Worm (Caenorhabditis elegans) whole organism, L4 larva: ENCODE results near the gene anmt-2.

Experiments
- D1046.2 ChIP-seq: fragments of 200-800 bp; sonication (Bioruptor generic); IDR thresholded peaks from 2 replicates; pipeline ENCODE4 v1.3.6; 2022; ENCODE audit warnings: missing genetic modification characterization, missing compliant biosample characterization
- F10B5.3 ChIP-seq: sonication (generic microtip); optimal IDR thresholded peaks from 2 replicates; lab custom pipeline; 2016; ENCODE audit warnings: mild to moderate bottlenecking, missing genetic modification characterization, missing compliant biosample characterization
- F26F4.8 ChIP-seq: fragments of 200-800 bp; sonication (Bioruptor generic); conservative IDR thresholded peaks from 2 replicates; pipeline ENCODE4 v1.3.6; 2022; ENCODE audit warnings: missing genetic modification characterization, missing compliant biosample characterization
- F37D6.2 ChIP-seq: sonication (generic microtip); optimal IDR thresholded peaks from 2 replicates; lab custom pipeline; 2016; ENCODE audit warnings: mild to moderate bottlenecking, missing genetic modification characterization, missing compliant biosample characterization
- F44E2.7 ChIP-seq: fragments of 200-800 bp; sonication (Bioruptor generic); IDR thresholded peaks from 2 replicates; pipeline ENCODE4 v2.1.2; 2022; ENCODE audit warnings: missing genetic modification characterization, missing compliant biosample characterization
- ZK546.5 ChIP-seq, 2 experiments: sonication (generic microtip); optimal IDR thresholded peaks; 2 replicates each; lab custom pipeline; 2017; ENCODE audit warnings: missing biosample characterization in 2 of 2, missing genetic modification characterization in 2 of 2
- ceh-20 ChIP-seq: fragments of 200-800 bp; sonication (Bioruptor generic); IDR thresholded peaks from 2 replicates; pipeline ENCODE4 v1.3.6; 2022; ENCODE audit warnings: missing genetic modification reagents, missing genetic modification characterization, missing compliant biosample characterization
- ceh-44 ChIP-seq: fragments of 200-800 bp; sonication (Bioruptor generic); IDR thresholded peaks from 2 replicates; pipeline ENCODE4 v1.3.6; 2022; ENCODE audit warnings: missing genetic modification reagents, missing genetic modification characterization, missing compliant biosample characterization
- ceh-62 ChIP-seq: sonication (generic microtip); optimal IDR thresholded peaks from 2 replicates; lab custom pipeline; 2017; ENCODE audit warnings: missing biosample characterization, missing genetic modification characterization
- ceh-82 ChIP-seq: sonication (generic microtip); optimal IDR thresholded peaks from 2 replicates; lab custom pipeline; 2017; ENCODE audit warnings: missing biosample characterization, missing genetic modification characterization
- ces-1 ChIP-seq: fragments of 150-350 bp; sonication (generic microtip); optimal IDR thresholded peaks from 4 replicates; lab custom pipeline; 2014; ENCODE audit warnings: missing biosample characterization, missing genetic modification reagents, missing genetic modification characterization
- ctbp-1 ChIP-seq: fragments of 200-800 bp; sonication (Bioruptor generic); IDR thresholded peaks from 2 replicates; pipeline ENCODE4 v1.3.6; 2022; ENCODE audit warnings: missing genetic modification reagents, missing genetic modification characterization, missing compliant biosample characterization
- daf-16 ChIP-seq, 3 experiments: sonication (generic microtip); optimal IDR thresholded peaks; 2 replicates each; lab custom pipeline; 2016 to 2017; ENCODE audit warnings: missing genetic modification characterization in 3 of 3, missing genetic modification reagents in 3 of 3, mild to moderate bottlenecking in 2 of 3, missing compliant biosample characterization in 2 of 3, missing biosample characterization in 1 of 3, moderate library complexity in 1 of 3
- daf-8 ChIP-seq: fragments of 200-800 bp; sonication (Bioruptor generic); IDR thresholded peaks from 2 replicates; pipeline ENCODE4 v1.3.6; 2022; ENCODE audit warnings: missing genetic modification characterization, missing compliant biosample characterization
- dmd-6 ChIP-seq: fragments of 200-800 bp; sonication (Bioruptor generic); IDR thresholded peaks from 2 replicates; pipeline ENCODE4 v1.3.6; 2022; ENCODE audit warnings: missing genetic modification reagents, missing genetic modification characterization, missing compliant biosample characterization
- dpl-1 ChIP-seq: fragments of 150-350 bp; optimal IDR thresholded peaks from 2 replicates; lab custom pipeline; 2014; ENCODE audit warnings: missing biosample characterization, missing genetic modification reagents, missing genetic modification characterization
- duxl-1 ChIP-seq: sonication (generic microtip); optimal IDR thresholded peaks from 2 replicates; lab custom pipeline; 2016; ENCODE audit warnings: mild to moderate bottlenecking, missing genetic modification characterization, moderate library complexity, missing compliant biosample characterization; ENCODE audit not compliant: poor library complexity
- dve-1 ChIP-seq: sonication (generic microtip); optimal IDR thresholded peaks from 2 replicates; lab custom pipeline; 2017; ENCODE audit warnings: antibody characterized with exemption, mild to moderate bottlenecking, missing genetic modification characterization, missing compliant biosample characterization; ENCODE audit not compliant: insufficient read depth
- egl-43 ChIP-seq: fragments of 200-800 bp; sonication (Bioruptor generic); IDR thresholded peaks from 2 replicates; pipeline ENCODE4 v1.3.6; 2022; ENCODE audit warnings: missing genetic modification reagents, missing genetic modification characterization, missing compliant biosample characterization
- gei-8 ChIP-seq: fragments of 200-800 bp; sonication (Bioruptor generic); optimal IDR thresholded peaks from 2 replicates; lab custom pipeline; 2018; ENCODE audit warnings: mild to moderate bottlenecking, missing genetic modification characterization, missing compliant biosample characterization
- hif-1 ChIP-seq, 2 experiments: sonication (generic microtip); optimal IDR thresholded peaks; 2 replicates each; lab custom pipeline; 2016 to 2017; ENCODE audit warnings: missing compliant biosample characterization in 2 of 2, missing genetic modification characterization in 2 of 2, missing genetic modification reagents in 2 of 2, missing genotype in 2 of 2, mild to moderate bottlenecking in 1 of 2
- hlh-11 ChIP-seq: fragments of 200-800 bp; sonication (Bioruptor generic); optimal IDR thresholded peaks from 2 replicates; lab custom pipeline; 2018; ENCODE audit warnings: mild to moderate bottlenecking, missing genetic modification characterization, missing compliant biosample characterization
- hlh-30 ChIP-seq: sonication (generic microtip); optimal IDR thresholded peaks from 2 replicates; lab custom pipeline; 2017; ENCODE audit warnings: antibody characterized with exemption, mild to moderate bottlenecking, missing genetic modification characterization, missing compliant biosample characterization; ENCODE audit not compliant: insufficient read depth
- jun-1 ChIP-seq: fragments of 150-350 bp; optimal IDR thresholded peaks from 2 replicates; lab custom pipeline; 2014; ENCODE audit warnings: missing biosample characterization, missing genetic modification reagents, missing genetic modification characterization
- lin-15B ChIP-seq: fragments of 150-350 bp; sonication (generic microtip); optimal IDR thresholded peaks from 3 replicates; lab custom pipeline; 2014; ENCODE audit warnings: missing biosample characterization, missing genetic modification characterization
- lin-29 ChIP-seq: fragments of 200-800 bp; sonication (Bioruptor generic); IDR thresholded peaks from 2 replicates; pipeline ENCODE4 v1.3.6; 2022; ENCODE audit warnings: missing genetic modification reagents, missing genetic modification characterization, missing compliant biosample characterization
- lsy-2 ChIP-seq, 2 experiments: fragments of 150-350 bp in 1 of 2; sonication (generic microtip) in 1 of 2; optimal IDR thresholded peaks; 2 replicates each; lab custom pipeline; 2014 to 2017; ENCODE audit warnings: missing biosample characterization in 2 of 2, missing genetic modification characterization in 2 of 2
- mdl-1 ChIP-seq, 2 experiments: fragments of 150-350 bp in 1 of 2; sonication (generic microtip) in 1 of 2; optimal IDR thresholded peaks; 2 replicates each; lab custom pipeline; 2014 to 2017; ENCODE audit warnings: missing biosample characterization in 2 of 2, missing genetic modification characterization in 2 of 2
- mdt-29 ChIP-seq: fragments of 200-800 bp; sonication (Bioruptor generic); IDR thresholded peaks from 2 replicates; pipeline ENCODE4 v1.3.6; 2022; ENCODE audit warnings: missing genetic modification reagents, missing genetic modification characterization, missing compliant biosample characterization
- mep-1 ChIP-seq: fragments of 150-350 bp; sonication (generic microtip); optimal IDR thresholded peaks from 3 replicates; lab custom pipeline; 2014; ENCODE audit warnings: missing biosample characterization, missing genetic modification characterization
- mxl-2 ChIP-seq: fragments of 200-800 bp; sonication (Bioruptor generic); conservative IDR thresholded peaks from 2 replicates; pipeline ENCODE4 v1.3.6; 2022; ENCODE audit warnings: missing genetic modification reagents, missing genetic modification characterization, missing compliant biosample characterization
- mxl-3 ChIP-seq: fragments of 200-800 bp; sonication (Bioruptor generic); optimal IDR thresholded peaks from 2 replicates; lab custom pipeline; 2018; ENCODE audit warnings: mild to moderate bottlenecking, missing genetic modification characterization, missing compliant biosample characterization
- nhr-10 ChIP-seq: fragments of 150-350 bp; optimal IDR thresholded peaks from 2 replicates; lab custom pipeline; 2014; ENCODE audit warnings: missing biosample characterization, missing genetic modification characterization
- nhr-11 ChIP-seq: fragments of 150-350 bp; optimal IDR thresholded peaks from 2 replicates; lab custom pipeline; 2014; ENCODE audit warnings: missing biosample characterization, missing genetic modification characterization
- nhr-237 ChIP-seq: sonication (generic microtip); optimal IDR thresholded peaks from 2 replicates; lab custom pipeline; 2017; ENCODE audit warnings: missing biosample characterization, missing genetic modification characterization
- nhr-28 ChIP-seq: fragments of 150-350 bp; optimal IDR thresholded peaks from 2 replicates; lab custom pipeline; 2014; ENCODE audit warnings: missing biosample characterization, missing genetic modification characterization
- nhr-48 ChIP-seq: sonication (generic microtip); optimal IDR thresholded peaks from 2 replicates; lab custom pipeline; 2016; ENCODE audit warnings: mild to moderate bottlenecking, missing genetic modification characterization, missing compliant biosample characterization
- nhr-76 ChIP-seq: fragments of 150-350 bp; optimal IDR thresholded peaks from 2 replicates; lab custom pipeline; 2014; ENCODE audit warnings: missing biosample characterization, missing genetic modification characterization
- nhr-77 ChIP-seq: fragments of 150-350 bp; optimal IDR thresholded peaks from 2 replicates; lab custom pipeline; 2014; ENCODE audit warnings: missing biosample characterization, missing genetic modification characterization
- pqm-1 ChIP-seq: sonication (generic microtip); optimal IDR thresholded peaks from 2 replicates; lab custom pipeline; 2017; ENCODE audit warnings: missing biosample characterization, missing genetic modification characterization
- rbr-2 ChIP-seq: sonication (generic microtip); optimal IDR thresholded peaks from 2 replicates; lab custom pipeline; 2016; ENCODE audit warnings: missing genotype, missing genetic modification characterization, missing compliant biosample characterization
- sdz-12 ChIP-seq: fragments of 200-800 bp; sonication (Bioruptor generic); optimal IDR thresholded peaks from 2 replicates; lab custom pipeline; 2018; ENCODE audit warnings: mild to moderate bottlenecking, missing genetic modification characterization, missing compliant biosample characterization
- snpc-1.2 ChIP-seq: fragments of 200-800 bp; sonication (Bioruptor generic); IDR thresholded peaks from 2 replicates; pipeline ENCODE4 v1.3.6; 2022; ENCODE audit warnings: missing genetic modification reagents, missing genetic modification characterization, missing compliant biosample characterization
- snpc-4 ChIP-seq: fragments of 150-350 bp; optimal IDR thresholded peaks from 2 replicates; lab custom pipeline; 2014; ENCODE audit warnings: missing biosample characterization, missing genetic modification characterization
- spr-1 ChIP-seq: sonication (generic microtip); optimal IDR thresholded peaks from 2 replicates; lab custom pipeline; 2016; ENCODE audit warnings: mild to moderate bottlenecking, missing genetic modification characterization, missing compliant biosample characterization
- zag-1 ChIP-seq: fragments of 150-350 bp; optimal IDR thresholded peaks from 2 replicates; lab custom pipeline; 2014; ENCODE audit warnings: missing biosample characterization, missing genetic modification characterization
- zip-2 ChIP-seq: fragments of 150-350 bp; optimal IDR thresholded peaks from 2 replicates; lab custom pipeline; 2014; ENCODE audit warnings: missing biosample characterization, missing genetic modification characterization
- ztf-11 ChIP-seq: fragments of 150-350 bp; optimal IDR thresholded peaks from 2 replicates; lab custom pipeline; 2014; ENCODE audit warnings: missing biosample characterization, missing genetic modification characterization

The anmt-2 gene

DNA sequence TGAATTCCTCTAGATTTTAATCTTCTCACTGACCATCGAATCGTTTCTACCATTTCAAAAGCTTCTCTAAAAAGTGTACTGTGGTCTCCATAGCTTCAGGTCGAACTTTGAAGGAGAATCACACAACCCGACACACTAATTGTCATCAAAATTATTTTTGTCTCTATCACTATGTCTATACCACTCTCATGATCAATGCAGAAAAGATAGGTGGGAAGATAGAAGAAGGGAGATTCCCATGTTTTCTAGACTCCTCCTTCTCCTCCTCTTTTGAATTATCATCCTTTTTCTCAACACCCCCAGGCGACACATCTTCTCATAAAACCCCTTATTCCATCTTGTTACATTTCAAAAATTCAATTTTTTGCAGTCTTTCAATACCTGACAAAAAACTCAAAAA is 11.7 kb downstream of the anmt-2 start, which contains the start of gene Y42G9A.3:
Y42G9A.3 (plus strand) TSS at position 363 of the 400 bp plus-strand sequence.
- peak; percentile 45; the same call in 1 of the 2 replicates for TF ChIP-seq dmd-6 (GFP tag; lab: Robert Waterston, UW)
- TF ChIP-seq jun-1 (tag; lab: Kevin White, UChicago) = no peak
- TF ChIP-seq zag-1 = no peak
- peak; percentile 5 for TF ChIP-seq mxl-3 (GFP tag; lab: Kevin White, UChicago)
- TF ChIP-seq daf-16 (GFP tag; optimal IDR thresholded peaks at IDR 0.05; lab: Kevin White, UChicago) = no peak
- TF ChIP-seq daf-16 (tag; optimal IDR thresholded peaks at IDR 0.05; lab: Kevin White, UChicago) = peak; percentile 30
- peak; percentile 38 for TF ChIP-seq hlh-30 (tag; lab: Kevin White, UChicago)
- no peak for TF ChIP-seq F26F4.8
- peak; percentile 53 for TF ChIP-seq nhr-28 (tag; lab: Kevin White, UChicago)
- TF ChIP-seq, all 104 proteins: peak for 5

ce11 chrIII:6145309-6145708 is 12.2 kb downstream of the anmt-2 start:
- no peak for TF ChIP-seq lin-29 (GFP tag; lab: Robert Waterston, UW)
- no peak for TF ChIP-seq duxl-1 (tag; lab: Kevin White, UChicago)
- TF ChIP-seq mep-1 (tag; lab: Kevin White, UChicago) = no peak
- TF ChIP-seq lin-15B (tag; lab: Kevin White, UChicago) = no peak
- no peak for TF ChIP-seq gei-8 (GFP tag; lab: Kevin White, UChicago)
- no peak for TF ChIP-seq nhr-77
- TF ChIP-seq ctbp-1 = no peak
- TF ChIP-seq hif-1 (tag; optimal IDR thresholded peaks at IDR 0.05; lab: Kevin White, UChicago) = no peak
- no peak for TF ChIP-seq nhr-76 (tag; lab: Kevin White, UChicago)
- TF ChIP-seq dpl-1 (GFP tag; lab: Kevin White, UChicago) = no peak
- TF ChIP-seq snpc-4 (tag; lab: Kevin White, UChicago) = no peak
- peak in 1 of 2 experiments; percentile 40 for TF ChIP-seq lsy-2 (tag; optimal IDR thresholded peaks at IDR 0.05; lab: Kevin White, UChicago)
- TF ChIP-seq nhr-10 (tag; lab: Kevin White, UChicago) = no peak
- no peak for TF ChIP-seq zag-1
- no peak for TF ChIP-seq ces-1 (GFP tag; lab: Kevin White, UChicago)
- no peak for TF ChIP-seq ZK546.5 (tag; optimal IDR thresholded peaks at IDR 0.05; lab: Kevin White, UChicago)
- peak; percentile 60 for TF ChIP-seq mxl-3 (GFP tag; lab: Kevin White, UChicago)
- no peak for TF ChIP-seq F10B5.3 (tag; lab: Kevin White, UChicago)
- TF ChIP-seq nhr-28 (tag; lab: Kevin White, UChicago) = peak; percentile 1
- peak; percentile 54 for TF ChIP-seq hlh-11 (tag; lab: Kevin White, UChicago)
- TF ChIP-seq D1046.2 (GFP tag; lab: Robert Waterston, UW) = no peak
- no peak for TF ChIP-seq rbr-2
- no peak for TF ChIP-seq spr-1
- no peak for TF ChIP-seq F37D6.2 (tag; lab: Kevin White, UChicago)
- no peak for TF ChIP-seq ceh-44 (GFP tag; lab: Robert Waterston, UW)
- no peak for TF ChIP-seq egl-43 (GFP tag; lab: Robert Waterston, UW)
- TF ChIP-seq sdz-12 (GFP tag; lab: Kevin White, UChicago) = no peak
- TF ChIP-seq F44E2.7 (GFP tag; lab: Robert Waterston, UW) = no peak
- no peak for TF ChIP-seq mdt-29 (GFP tag; lab: Robert Waterston, UW)
- no peak for TF ChIP-seq zip-2 (tag; lab: Kevin White, UChicago)
- TF ChIP-seq ceh-20 = no peak
- no peak for TF ChIP-seq ceh-62 (tag; lab: Kevin White, UChicago)
- TF ChIP-seq ztf-11 (tag; lab: Kevin White, UChicago) = no peak
- TF ChIP-seq nhr-237 (tag; lab: Kevin White, UChicago) = no peak
- no peak for TF ChIP-seq daf-16 (GFP tag; optimal IDR thresholded peaks at IDR 0.05; lab: Kevin White, UChicago)
- no peak for TF ChIP-seq daf-16 (tag; optimal IDR thresholded peaks at IDR 0.05; lab: Kevin White, UChicago)
- TF ChIP-seq pqm-1 = no peak
- no peak for TF ChIP-seq nhr-11 (tag; lab: Kevin White, UChicago)
- TF ChIP-seq ceh-82 (tag; lab: Kevin White, UChicago) = no peak
- TF ChIP-seq nhr-48 (tag; lab: Kevin White, UChicago) = peak; percentile 23
- TF ChIP-seq hlh-30 (tag; lab: Kevin White, UChicago) = no peak
- TF ChIP-seq daf-8 = no peak
- no peak for TF ChIP-seq snpc-1.2 (GFP tag; lab: Robert Waterston, UW)
- TF ChIP-seq mdl-1 (tag; optimal IDR thresholded peaks at IDR 0.05; lab: Kevin White, UChicago) = no peak
- TF ChIP-seq dmd-6 (GFP tag; lab: Robert Waterston, UW) = peak; percentile 48; the same call in 1 of the 2 replicates
- peak; percentile 28 for TF ChIP-seq dve-1 (tag; lab: Kevin White, UChicago)
- no peak for TF ChIP-seq mxl-2 (GFP tag; lab: Robert Waterston, UW)
